Fruit fly (Drosophila melanogaster): ENCODE data around the gene WASp.

dm6 chr3R:28856140-28856539 is 24.3 kb upstream of the WASp start:
- TF ChIP-seq Ets98B (GFP tag; IDR thresholded peaks at IDR 0.05) (no peak), CG13204 (GFP tag; optimal IDR thresholded peaks at IDR 0.05) (no peak), Pif1A (GFP tag; optimal IDR thresholded peaks at IDR 0.05) (no peak), EcR (GFP tag; optimal IDR thresholded peaks at IDR 0.05) (no peak), CG8159 (tag; optimal IDR thresholded peaks at IDR 0.05) (no peak), CG4496 (GFP tag; IDR thresholded peaks at IDR 0.05) (no peak), CG15710 (tag; optimal IDR thresholded peaks at IDR 0.05) (no peak), fd96Ca (GFP tag; IDR thresholded peaks at IDR 0.05) (no peak), CG8301 (tag; optimal IDR thresholded peaks at IDR 0.05) (no peak), CG32121 (GFP tag; IDR thresholded peaks at IDR 0.05) (no peak), gl (tag; optimal IDR thresholded peaks at IDR 0.05) (no peak)

Measured in whole organism, pupa.